Fruit fly (Drosophila melanogaster): ENCODE data around the gene CG6052.

The CG6052 gene

DNA sequence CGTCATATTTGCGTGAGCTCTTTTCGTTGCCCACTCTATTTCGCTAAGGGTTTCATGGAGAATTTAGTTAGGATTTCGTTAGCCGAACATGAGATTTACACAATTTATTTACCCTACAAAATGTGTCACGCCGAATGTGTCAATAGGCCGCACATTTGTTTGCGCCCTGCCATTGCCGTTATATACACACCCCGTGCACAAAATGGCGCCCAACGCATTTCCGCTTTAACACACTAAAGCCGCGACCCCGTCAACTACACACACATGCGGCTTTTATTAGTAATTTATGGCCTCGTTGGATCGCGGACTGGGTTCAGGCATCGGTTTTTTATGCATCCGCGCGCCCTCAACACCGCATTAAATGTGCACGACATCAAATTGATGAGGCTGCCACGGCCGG, 21.3 kb upstream of the CG6052 start, which contains the start of gene Adgf-B:
Gene Adgf-B (minus strand): TSS at position 101 of the 400 bp plus-strand sequence.
- TF ChIP-seq gl (tag; optimal IDR thresholded peaks at IDR 0.05) (no peak), D1 (tag; optimal IDR thresholded peaks at IDR 0.05) (no peak), EcR (GFP tag; optimal IDR thresholded peaks at IDR 0.05) (no peak), CG32121 (GFP tag; IDR thresholded peaks at IDR 0.05) (no peak), Pif1B (GFP tag; optimal IDR thresholded peaks at IDR 0.05) (no peak), CG15710 (tag; optimal IDR thresholded peaks at IDR 0.05) (no peak), CG12605 (GFP tag; IDR thresholded peaks at IDR 0.05) (no peak), CG4496 (GFP tag; IDR thresholded peaks at IDR 0.05) (no peak), Pif1A (GFP tag; optimal IDR thresholded peaks at IDR 0.05) (no peak), CG10348 (GFP tag; IDR thresholded peaks at IDR 0.05) (no peak), CG9948 (tag; optimal IDR thresholded peaks at IDR 0.05) (no peak), Snoo (tag; optimal IDR thresholded peaks at IDR 0.05) (no peak), CG17806 (tag; optimal IDR thresholded peaks at IDR 0.05) (no peak), CG8301 (tag; optimal IDR thresholded peaks at IDR 0.05) (no peak), CG13204 (GFP tag; optimal IDR thresholded peaks at IDR 0.05) (no peak), CG34367 (tag; optimal IDR thresholded peaks at IDR 0.05) (no peak), CG14655 (GFP tag; optimal IDR thresholded peaks at IDR 0.05) (no peak)

DNA sequence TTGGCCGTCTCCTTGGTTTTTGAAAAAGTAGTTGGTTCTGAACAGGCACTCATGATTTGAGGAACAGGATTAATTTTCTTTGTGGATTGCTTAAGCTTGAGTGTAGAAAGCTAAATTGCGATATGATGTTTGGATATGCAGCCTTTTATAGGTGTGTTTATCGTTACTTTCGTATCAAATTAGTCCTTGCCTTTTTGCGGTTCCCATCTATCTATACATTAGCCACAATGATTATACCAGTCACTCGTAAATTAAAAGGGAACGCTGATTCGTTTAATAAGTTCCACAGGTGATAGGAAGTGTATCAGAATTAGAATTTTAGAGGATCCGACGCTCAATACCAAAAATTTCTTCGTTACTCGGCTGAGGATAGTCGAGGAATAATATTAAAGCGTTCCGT, 17.6 kb upstream of the CG6052 start, which contains the start of gene CG6034:
Gene CG6034 (minus strand): TSS at position 101 of the 400 bp plus-strand sequence.
- no peak for TF ChIP-seq CG34367 (tag; optimal IDR thresholded peaks at IDR 0.05)
- no peak for TF ChIP-seq fd96Ca (GFP tag; IDR thresholded peaks at IDR 0.05)
- no peak for TF ChIP-seq CG15710 (tag; optimal IDR thresholded peaks at IDR 0.05)
- TF ChIP-seq rn (GFP tag; IDR thresholded peaks at IDR 0.05): no peak
- TF ChIP-seq CG32121 (GFP tag; IDR thresholded peaks at IDR 0.05): no peak
- TF ChIP-seq CG9948 (tag; optimal IDR thresholded peaks at IDR 0.05): no peak
- TF ChIP-seq CG13204 (GFP tag; optimal IDR thresholded peaks at IDR 0.05): no peak
- no peak for TF ChIP-seq Snoo (tag; optimal IDR thresholded peaks at IDR 0.05)
- no peak for TF ChIP-seq Pif1A (GFP tag; optimal IDR thresholded peaks at IDR 0.05)
- TF ChIP-seq CG8301 (tag; optimal IDR thresholded peaks at IDR 0.05): no peak
- TF ChIP-seq EcR (GFP tag; optimal IDR thresholded peaks at IDR 0.05): no peak

DNA sequence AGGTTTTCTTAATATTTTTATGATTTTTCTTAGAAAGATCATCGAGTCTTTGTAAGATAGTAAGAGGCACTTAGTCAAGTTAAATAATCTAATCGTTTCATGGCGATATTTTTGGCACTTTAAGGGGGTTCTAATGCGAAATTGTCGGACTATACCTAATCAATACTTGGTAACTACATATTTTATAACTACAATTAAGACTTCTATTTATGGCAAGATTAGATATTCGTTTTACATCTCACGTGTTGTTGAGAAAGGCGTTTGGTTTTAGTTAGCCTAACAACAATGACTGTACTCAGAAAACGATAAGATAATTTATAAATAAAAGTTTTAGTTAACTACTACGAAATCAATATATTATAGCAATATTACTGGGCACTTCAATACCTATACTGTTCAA, 13.4 kb upstream of the CG6052 start:
- TF ChIP-seq D1 (tag; optimal IDR thresholded peaks at IDR 0.05) (no peak), CG15710 (tag; optimal IDR thresholded peaks at IDR 0.05) (no peak), CG17806 (tag; optimal IDR thresholded peaks at IDR 0.05) (no peak), rn (GFP tag; IDR thresholded peaks at IDR 0.05) (no peak), gl (tag; optimal IDR thresholded peaks at IDR 0.05) (no peak), CG4496 (GFP tag; IDR thresholded peaks at IDR 0.05) (no peak), CG10348 (GFP tag; IDR thresholded peaks at IDR 0.05) (no peak), CG13204 (GFP tag; optimal IDR thresholded peaks at IDR 0.05) (no peak), fd96Ca (GFP tag; IDR thresholded peaks at IDR 0.05) (no peak), Ets98B (GFP tag; IDR thresholded peaks at IDR 0.05) (no peak), CG34367 (tag; optimal IDR thresholded peaks at IDR 0.05) (no peak), CG14655 (GFP tag; optimal IDR thresholded peaks at IDR 0.05) (no peak), Pif1A (GFP tag; optimal IDR thresholded peaks at IDR 0.05) (no peak), CG9948 (tag; optimal IDR thresholded peaks at IDR 0.05) (no peak)

DNA sequence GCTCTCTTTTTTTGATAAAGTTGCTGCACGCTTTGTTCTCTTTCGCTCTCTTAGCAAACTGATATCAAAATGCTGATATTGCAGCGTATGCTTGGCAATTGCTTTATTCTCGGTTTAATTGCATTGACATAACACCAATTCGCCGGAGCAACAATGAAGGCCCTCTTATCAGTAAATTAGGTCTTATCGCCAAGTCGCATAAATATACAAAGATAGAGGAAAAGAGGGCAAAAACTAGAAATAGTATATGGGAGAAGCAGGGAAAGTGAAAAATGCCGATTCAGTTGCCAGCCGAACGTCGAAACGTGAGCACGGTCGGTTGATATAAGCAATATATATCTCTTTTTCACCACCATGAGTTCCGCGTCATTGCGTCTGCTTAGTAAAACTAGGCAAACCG, 11.3 kb upstream of the CG6052 start, which contains the start of gene CG7460:
Gene CG7460 (plus strand): TSS at position 70 of the 400 bp plus-strand sequence.
- no peak for TF ChIP-seq CG9948 (tag; optimal IDR thresholded peaks at IDR 0.05)
- 0 out of 2 replicates have a peak, but pooled peaks have one; percentile 20 for TF ChIP-seq CG32121 (GFP tag; IDR thresholded peaks at IDR 0.05)

DNA sequence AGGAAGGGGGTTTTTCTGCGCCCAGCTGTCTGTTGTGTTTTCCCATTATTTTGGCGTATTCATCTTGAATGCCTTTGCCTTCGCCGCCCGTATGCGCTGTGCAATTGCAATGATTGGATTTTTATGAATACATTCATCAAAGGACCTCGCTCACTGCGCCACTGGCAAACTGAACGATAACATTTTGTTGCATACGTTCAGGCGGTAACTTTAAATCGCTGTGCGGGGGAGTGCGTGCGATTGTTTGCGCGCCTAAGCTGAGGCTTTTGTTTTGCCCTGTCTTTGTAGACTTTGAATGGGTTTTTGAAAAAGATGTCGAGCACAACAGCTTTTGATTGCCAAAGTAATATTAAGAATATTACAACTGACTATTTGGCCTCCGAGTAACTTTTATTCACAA, 10.4 kb upstream of the CG6052 start:
- no peak for TF ChIP-seq CG4496 (GFP tag; IDR thresholded peaks at IDR 0.05)
- no peak for TF ChIP-seq D1 (tag; optimal IDR thresholded peaks at IDR 0.05)
- no peak for TF ChIP-seq CG13204 (GFP tag; optimal IDR thresholded peaks at IDR 0.05)
- no peak for TF ChIP-seq CG9948 (tag; optimal IDR thresholded peaks at IDR 0.05)
- TF ChIP-seq CG8301 (tag; optimal IDR thresholded peaks at IDR 0.05): no peak
- no peak for TF ChIP-seq CG17806 (tag; optimal IDR thresholded peaks at IDR 0.05)
- TF ChIP-seq gl (tag; optimal IDR thresholded peaks at IDR 0.05): no peak
- no peak for TF ChIP-seq CG34367 (tag; optimal IDR thresholded peaks at IDR 0.05)

DNA sequence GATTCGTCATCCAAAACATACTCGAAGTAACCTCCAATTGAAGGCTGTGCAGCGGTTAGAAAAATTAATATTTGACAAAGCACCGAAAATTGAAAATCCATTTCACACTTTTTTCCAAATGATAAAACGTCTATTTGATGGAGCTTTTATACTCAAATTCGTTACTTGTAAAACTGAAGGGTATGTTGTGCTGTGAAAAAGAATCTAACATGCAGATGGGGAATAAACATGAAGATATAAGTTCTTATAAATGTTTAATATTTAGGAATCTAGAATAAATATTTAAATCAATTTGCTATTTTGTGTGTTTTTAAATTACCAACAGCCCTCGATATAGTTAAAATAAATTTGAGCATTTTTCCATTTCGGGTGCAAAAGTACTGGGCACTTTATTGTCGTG, 9.4 kb downstream of the CG6052 start, which contains the start of gene CheB74a:
Gene CheB74a (minus strand): TSS at position 101 of the 400 bp plus-strand sequence.
- no peak for TF ChIP-seq Pif1A (GFP tag; optimal IDR thresholded peaks at IDR 0.05)
- TF ChIP-seq EcR (GFP tag; optimal IDR thresholded peaks at IDR 0.05): no peak
- TF ChIP-seq CG15710 (tag; optimal IDR thresholded peaks at IDR 0.05): no peak
- no peak for TF ChIP-seq CG17806 (tag; optimal IDR thresholded peaks at IDR 0.05)
- TF ChIP-seq CG14655 (GFP tag; optimal IDR thresholded peaks at IDR 0.05): no peak
- TF ChIP-seq CG8159 (tag; optimal IDR thresholded peaks at IDR 0.05): no peak
- no peak for TF ChIP-seq CG34367 (tag; optimal IDR thresholded peaks at IDR 0.05)
- TF ChIP-seq CG32121 (GFP tag; IDR thresholded peaks at IDR 0.05): no peak
- no peak for TF ChIP-seq CG4496 (GFP tag; IDR thresholded peaks at IDR 0.05)
- no peak for TF ChIP-seq CG8301 (tag; optimal IDR thresholded peaks at IDR 0.05)
- no peak for TF ChIP-seq gl (tag; optimal IDR thresholded peaks at IDR 0.05)
- no peak for TF ChIP-seq CG12605 (GFP tag; IDR thresholded peaks at IDR 0.05)
- no peak for TF ChIP-seq fd96Ca (GFP tag; IDR thresholded peaks at IDR 0.05)
- no peak for TF ChIP-seq CG10348 (GFP tag; IDR thresholded peaks at IDR 0.05)
- TF ChIP-seq Snoo (tag; optimal IDR thresholded peaks at IDR 0.05): no peak
- no peak for TF ChIP-seq D1 (tag; optimal IDR thresholded peaks at IDR 0.05)
- TF ChIP-seq CG13204 (GFP tag; optimal IDR thresholded peaks at IDR 0.05): no peak
- TF ChIP-seq Pif1B (GFP tag; optimal IDR thresholded peaks at IDR 0.05): no peak

Measured in whole organism, pupa.